Worm (Caenorhabditis elegans) whole organism, L1 larva: Measurements from ENCODE around the gene col-119.

ENCODE experiments used
- C04F5.9 ChIP-seq: sonication (generic microtip); optimal IDR thresholded peaks from 2 replicates; lab custom pipeline; 2016; ENCODE audit warnings: missing genetic modification characterization, missing compliant biosample characterization
- C16A3.4 ChIP-seq: fragments of 150-350 bp; optimal IDR thresholded peaks from 2 replicates; lab custom pipeline; 2014; ENCODE audit warnings: missing biosample characterization, missing genetic modification characterization
- C34B4.2 ChIP-seq: sonication (generic microtip); optimal IDR thresholded peaks from 2 replicates; lab custom pipeline; 2017; ENCODE audit warnings: mild to moderate bottlenecking, missing genetic modification characterization, missing compliant biosample characterization
- F16B12.6 ChIP-seq: fragments of 150-350 bp; optimal IDR thresholded peaks from 2 replicates; lab custom pipeline; 2014; ENCODE audit warnings: missing biosample characterization, missing genetic modification characterization
- Y116A8C.19 ChIP-seq: sonication (generic microtip); optimal IDR thresholded peaks from 2 replicates; lab custom pipeline; 2016; ENCODE audit warnings: missing compliant biosample characterization, missing genetic modification characterization, borderline replicate concordance
- aly-2 ChIP-seq: fragments of 150-350 bp; optimal IDR thresholded peaks from 2 replicates; lab custom pipeline; 2014; ENCODE audit warnings: missing biosample characterization, missing genetic modification characterization
- blmp-1 ChIP-seq: fragments of 150-350 bp; optimal IDR thresholded peaks from 2 replicates; lab custom pipeline; 2014; ENCODE audit warnings: missing biosample characterization, missing genetic modification characterization
- ceh-63 ChIP-seq: fragments of 200-800 bp; sonication (Bioruptor generic); optimal IDR thresholded peaks from 2 replicates; lab custom pipeline; 2018; ENCODE audit warnings: mild to moderate bottlenecking, missing genetic modification characterization, missing compliant biosample characterization
- ceh-8 ChIP-seq: fragments of 200-800 bp; sonication (Bioruptor generic); optimal IDR thresholded peaks from 2 replicates; lab custom pipeline; 2018; ENCODE audit warnings: mild to moderate bottlenecking, missing genetic modification characterization, moderate library complexity, missing compliant biosample characterization
- ceh-82 ChIP-seq, 3 experiments: fragments of 150-350 bp in 1 of 3; sonication (generic microtip) in 2 of 3; optimal IDR thresholded peaks; 2 replicates each; lab custom pipeline; 2014 to 2017; ENCODE audit warnings: missing biosample characterization in 3 of 3, missing genetic modification characterization in 3 of 3
- ceh-90 ChIP-seq: sonication (generic microtip); optimal IDR thresholded peaks from 2 replicates; lab custom pipeline; 2016; ENCODE audit warnings: missing genetic modification characterization, missing compliant biosample characterization
- ces-1 ChIP-seq: fragments of 150-350 bp; optimal IDR thresholded peaks from 2 replicates; lab custom pipeline; 2014; ENCODE audit warnings: missing biosample characterization, missing genetic modification reagents, missing genetic modification characterization
- dpl-1 ChIP-seq, 3 experiments: fragments of 150-350 bp in 2 of 3; sonication (generic microtip) in 1 of 3; optimal IDR thresholded peaks; 2 replicates each; lab custom pipeline; 2014 to 2017; ENCODE audit warnings: missing biosample characterization in 3 of 3, missing genetic modification characterization in 3 of 3, missing genetic modification reagents in 3 of 3
- efl-3 ChIP-seq: fragments of 200-800 bp; sonication (Bioruptor generic); optimal IDR thresholded peaks from 2 replicates; lab custom pipeline; 2018; ENCODE audit warnings: mild to moderate bottlenecking, missing genetic modification characterization, missing compliant biosample characterization
- elt-2 ChIP-seq: sonication (generic microtip); optimal IDR thresholded peaks from 2 replicates; lab custom pipeline; 2016; ENCODE audit warnings: missing genetic modification characterization, mild to moderate bottlenecking, inconsistent platforms, missing compliant biosample characterization, missing genetic modification reagents
- elt-3 ChIP-seq, 6 experiments: fragments of 150-350 bp in 1 of 6; sonication (generic microtip); optimal IDR thresholded peaks; 2 replicates each; lab custom pipeline; 2017 to 2018; ENCODE audit warnings: missing biosample characterization in 6 of 6, missing genetic modification characterization in 6 of 6, inconsistent platforms in 1 of 6
- fkh-10 ChIP-seq: sonication (generic microtip); optimal IDR thresholded peaks from 2 replicates; lab custom pipeline; 2017; ENCODE audit warnings: missing biosample characterization, missing genetic modification reagents, missing genetic modification characterization
- fkh-8 ChIP-seq: sonication (generic microtip); optimal IDR thresholded peaks from 2 replicates; lab custom pipeline; 2016; ENCODE audit warnings: mild to moderate bottlenecking, missing genetic modification characterization, missing compliant biosample characterization
- grh-1 ChIP-seq: fragments of 200-800 bp; sonication (Bioruptor generic); IDR thresholded peaks from 2 replicates; pipeline ENCODE4 v1.3.6; 2022; ENCODE audit warnings: missing genetic modification reagents, missing genetic modification characterization, missing compliant biosample characterization
- hlh-17 ChIP-seq: fragments of 200-800 bp; sonication (Bioruptor generic); optimal IDR thresholded peaks from 2 replicates; lab custom pipeline; 2018; ENCODE audit warnings: missing genetic modification characterization, mild to moderate bottlenecking, missing compliant biosample characterization, moderate library complexity, borderline replicate concordance
- hlh-4 ChIP-seq: sonication (generic microtip); optimal IDR thresholded peaks from 2 replicates; lab custom pipeline; 2016; ENCODE audit warnings: mild to moderate bottlenecking, missing genetic modification characterization, missing compliant biosample characterization
- irx-1 ChIP-seq: sonication (generic microtip); optimal IDR thresholded peaks from 2 replicates; lab custom pipeline; 2016; ENCODE audit warnings: missing genetic modification characterization, missing compliant biosample characterization
- isw-1 ChIP-seq: fragments of 200-800 bp; sonication (Bioruptor generic); IDR thresholded peaks from 2 replicates; pipeline ENCODE4 v1.3.6; 2022; ENCODE audit warnings: missing genetic modification characterization, missing compliant biosample characterization
- lin-13 ChIP-seq: fragments of 150-350 bp; optimal IDR thresholded peaks from 2 replicates; lab custom pipeline; 2014; ENCODE audit warnings: missing biosample characterization, missing genetic modification reagents, missing genetic modification characterization
- lin-14 ChIP-seq: fragments of 200-800 bp; sonication (Bioruptor generic); optimal IDR thresholded peaks from 2 replicates; lab custom pipeline; 2018; ENCODE audit warnings: mild to moderate bottlenecking, missing genetic modification characterization, moderate library complexity, missing compliant biosample characterization
- lin-35 ChIP-seq, 2 experiments: fragments of 150-350 bp; optimal IDR thresholded peaks; 2 replicates each; lab custom pipeline; 2014; ENCODE audit warnings: missing biosample characterization in 2 of 2, missing genetic modification characterization in 2 of 2, missing genetic modification reagents in 2 of 2
- lin-39 ChIP-seq: fragments of 150-350 bp; optimal IDR thresholded peaks from 2 replicates; lab custom pipeline; 2014; ENCODE audit warnings: missing biosample characterization, missing genetic modification reagents, missing genetic modification characterization
- lir-3 ChIP-seq: sonication (generic microtip); optimal IDR thresholded peaks from 2 replicates; lab custom pipeline; 2016; ENCODE audit warnings: mild to moderate bottlenecking, missing genetic modification characterization, moderate library complexity, missing compliant biosample characterization; ENCODE audit not compliant: poor library complexity
- lsy-2 ChIP-seq, 2 experiments: fragments of 150-350 bp; optimal IDR thresholded peaks; 2 replicates each; lab custom pipeline; 2014; ENCODE audit warnings: missing biosample characterization in 2 of 2, missing genetic modification characterization in 2 of 2
- mab-9 ChIP-seq: fragments of 200-800 bp; sonication (Bioruptor generic); IDR thresholded peaks from 2 replicates; pipeline ENCODE4 v1.3.6; 2022; ENCODE audit warnings: missing genetic modification reagents, missing genetic modification characterization, missing compliant biosample characterization
- mdl-1 ChIP-seq, 2 experiments: fragments of 150-350 bp; optimal IDR thresholded peaks; 2 replicates each; lab custom pipeline; 2014 to 2017; ENCODE audit warnings: missing biosample characterization in 2 of 2, missing genetic modification characterization in 2 of 2, inconsistent platforms in 1 of 2
- mep-1 ChIP-seq: fragments of 150-350 bp; optimal IDR thresholded peaks from 2 replicates; lab custom pipeline; 2014; ENCODE audit warnings: missing biosample characterization, missing genetic modification characterization
- nhr-11 ChIP-seq: fragments of 150-350 bp; optimal IDR thresholded peaks from 2 replicates; lab custom pipeline; 2014; ENCODE audit warnings: missing biosample characterization, missing genetic modification characterization
- nhr-19 ChIP-seq: fragments of 200-800 bp; sonication (Bioruptor generic); conservative IDR thresholded peaks from 2 replicates; pipeline ENCODE4 v1.3.6; 2022; ENCODE audit warnings: missing genetic modification characterization, missing compliant biosample characterization
- nhr-20 ChIP-seq: sonication (generic microtip); optimal IDR thresholded peaks from 2 replicates; lab custom pipeline; 2016; ENCODE audit warnings: mild to moderate bottlenecking, missing genetic modification characterization, missing compliant biosample characterization
- nhr-28 ChIP-seq: fragments of 150-350 bp; optimal IDR thresholded peaks from 2 replicates; lab custom pipeline; 2014; ENCODE audit warnings: missing biosample characterization, missing genetic modification characterization
- nhr-84 ChIP-seq: sonication (generic microtip); optimal IDR thresholded peaks from 2 replicates; lab custom pipeline; 2017; ENCODE audit warnings: missing biosample characterization, missing genetic modification characterization
- pax-3 ChIP-seq: fragments of 200-800 bp; sonication (Bioruptor generic); optimal IDR thresholded peaks from 2 replicates; lab custom pipeline; 2018; ENCODE audit warnings: mild to moderate bottlenecking, missing genetic modification characterization, moderate library complexity, missing compliant biosample characterization
- rnt-1 ChIP-seq: sonication (generic microtip); optimal IDR thresholded peaks from 2 replicates; lab custom pipeline; 2016; ENCODE audit warnings: mild to moderate bottlenecking, missing genetic modification characterization, moderate library complexity, missing compliant biosample characterization
- skn-1 ChIP-seq: fragments of 150-350 bp; optimal IDR thresholded peaks from 2 replicates; lab custom pipeline; 2014; ENCODE audit warnings: missing biosample characterization, missing genetic modification characterization
- snpc-4 ChIP-seq: fragments of 150-350 bp; optimal IDR thresholded peaks from 2 replicates; lab custom pipeline; 2014; ENCODE audit warnings: missing biosample characterization, missing genetic modification characterization
- snu-23 ChIP-seq: sonication (generic microtip); optimal IDR thresholded peaks from 2 replicates; lab custom pipeline; 2016; ENCODE audit warnings: missing genetic modification characterization, missing compliant biosample characterization
- sox-4 ChIP-seq: sonication (generic microtip); optimal IDR thresholded peaks from 2 replicates; lab custom pipeline; 2016; ENCODE audit warnings: missing genetic modification characterization, missing compliant biosample characterization
- sup-37 ChIP-seq: fragments of 200-800 bp; sonication (Bioruptor generic); optimal IDR thresholded peaks from 2 replicates; lab custom pipeline; 2018; ENCODE audit warnings: mild to moderate bottlenecking, missing genetic modification characterization, missing compliant biosample characterization
- swsn-7 ChIP-seq: sonication (generic microtip); optimal IDR thresholded peaks from 2 replicates; lab custom pipeline; 2016; ENCODE audit warnings: missing genetic modification characterization, missing compliant biosample characterization
- tbx-2 ChIP-seq: sonication (generic microtip); optimal IDR thresholded peaks from 2 replicates; lab custom pipeline; 2016; ENCODE audit warnings: missing genetic modification characterization, missing compliant biosample characterization
- unc-130 ChIP-seq: fragments of 150-350 bp; optimal IDR thresholded peaks from 2 replicates; lab custom pipeline; 2017; ENCODE audit warnings: missing biosample characterization, missing genetic modification characterization, inconsistent platforms
- unc-30 ChIP-seq: sonication (generic microtip); optimal IDR thresholded peaks from 2 replicates; lab custom pipeline; 2017; ENCODE audit warnings: missing biosample characterization, missing genetic modification characterization
- unc-86 ChIP-seq: sonication (generic microtip); optimal IDR thresholded peaks from 2 replicates; lab custom pipeline; 2016; ENCODE audit warnings: missing genetic modification characterization, missing compliant biosample characterization
- zip-4 ChIP-seq: fragments of 200-800 bp; sonication (Bioruptor generic); optimal IDR thresholded peaks from 2 replicates; lab custom pipeline; 2018; ENCODE audit warnings: mild to moderate bottlenecking, missing genetic modification characterization, moderate library complexity, missing compliant biosample characterization
- ztf-4 ChIP-seq: fragments of 150-350 bp; optimal IDR thresholded peaks from 2 replicates; lab custom pipeline; 2014; ENCODE audit warnings: missing biosample characterization, missing genetic modification characterization

col-119 gene

ce11 chrIV:8973249-8973958, 6.2 kb downstream of the col-119 start, which contains the start of gene C53B4.3:
Gene C53B4.3, minus strand, starts transcription at chrIV:8973712.
- TF ChIP-seq efl-3 (GFP tag; lab: Kevin White, UChicago) (peak; percentile 12), grh-1 (GFP tag; lab: Robert Waterston, UW) (0 out of 2 replicates have a peak, but pooled peaks have one; percentile 24), pax-3 (tag; lab: Kevin White, UChicago) (peak; percentile 88), swsn-7 (peak; percentile 91), lin-13 (GFP tag; lab: Kevin White, UChicago) (peak; percentile 34), elt-3 (tag; optimal IDR thresholded peaks at IDR 0.05; lab: Kevin White, UChicago) (peak in 1 of 6 experiments; percentile 23), Y116A8C.19 (tag; lab: Kevin White, UChicago) (peak; percentile 89), F16B12.6 (no peak), tbx-2 (tag; lab: Kevin White, UChicago) (peak; percentile 93), ztf-4 (tag; lab: Kevin White, UChicago) (peak; percentile 41), C16A3.4 (no peak), nhr-20 (tag; lab: Kevin White, UChicago) (peak; percentile 89), dpl-1 (GFP tag; optimal IDR thresholded peaks at IDR 0.05; lab: Kevin White, UChicago) (peak; percentile 42 to 67 (median 63)), ceh-82 (tag; optimal IDR thresholded peaks at IDR 0.05; lab: Kevin White, UChicago) (peak; percentile 54 to 70 (median 58)), blmp-1 (tag; lab: Kevin White, UChicago) (peak; percentile 56), isw-1 (peak; percentile 68), rnt-1 (tag; lab: Kevin White, UChicago) (peak; percentile 99), ces-1 (GFP tag; lab: Kevin White, UChicago) (no peak), mep-1 (peak; percentile 49), ceh-90 (tag; lab: Kevin White, UChicago) (peak; percentile 98), sox-4 (tag; lab: Kevin White, UChicago) (peak; percentile 95), snu-23 (peak; percentile 91), mdl-1 (tag; optimal IDR thresholded peaks at IDR 0.05; lab: Kevin White, UChicago) (peak in 1 of 2 experiments; percentile 42), nhr-28 (tag; lab: Kevin White, UChicago) (no peak), hlh-17 (GFP tag; lab: Kevin White, UChicago) (no peak), ceh-63 (GFP tag; lab: Kevin White, UChicago) (no peak), fkh-8 (tag; lab: Kevin White, UChicago) (peak; percentile 76), zip-4 (GFP tag; lab: Kevin White, UChicago) (peak; percentile 53), fkh-10 (GFP tag; lab: Kevin White, UChicago) (no peak), unc-130 (no peak), lir-3 (tag; lab: Kevin White, UChicago) (peak; percentile 96), unc-86 (tag; lab: Kevin White, UChicago) (peak; percentile 79), irx-1 (peak; percentile 97), lsy-2 (tag; optimal IDR thresholded peaks at IDR 0.05; lab: Kevin White, UChicago) (peak; percentile 66 to 79), lin-39 (tag; lab: Kevin White, UChicago) (peak; percentile 63), sup-37 (GFP tag; lab: Kevin White, UChicago) (peak; percentile 32), skn-1 (tag; lab: Kevin White, UChicago) (peak; percentile 16), ceh-8 (GFP tag; lab: Kevin White, UChicago) (peak; percentile 76), nhr-84 (tag; lab: Kevin White, UChicago) (no peak), unc-30 (tag; lab: Kevin White, UChicago) (no peak), nhr-11 (tag; lab: Kevin White, UChicago) (no peak), C04F5.9 (tag; lab: Kevin White, UChicago) (peak; percentile 87), hlh-4 (tag; lab: Kevin White, UChicago) (peak; percentile 80), aly-2 (tag; lab: Kevin White, UChicago) (no peak), snpc-4 (tag; lab: Kevin White, UChicago) (peak; percentile 64), C34B4.2 (tag; lab: Kevin White, UChicago) (no peak), elt-2 (tag; lab: Kevin White, UChicago) (peak; percentile 55), lin-35 (GFP tag; optimal IDR thresholded peaks at IDR 0.05; lab: Kevin White, UChicago) (peak; percentile 52 to 60), mab-9 (GFP tag; lab: Robert Waterston, UW) (peak; percentile 82), nhr-19 (GFP tag; lab: Robert Waterston, UW) (peak; percentile 86), lin-14 (peak; percentile 86)
